Worm (Caenorhabditis elegans) whole organism, L2 larva: Measurements from ENCODE around the gene F48E8.4.

Source experiments
- C34F6.9 ChIP-seq: fragments of 150-350 bp; optimal IDR thresholded peaks from 2 replicates; lab custom pipeline; 2014; ENCODE audit warnings: missing biosample characterization, missing genetic modification characterization
- Y55F3AM.14 ChIP-seq: fragments of 200-800 bp; sonication (Bioruptor generic); optimal IDR thresholded peaks from 2 replicates; lab custom pipeline; 2018; ENCODE audit warnings: mild to moderate bottlenecking, missing genetic modification characterization, missing compliant biosample characterization
- alr-1 ChIP-seq: fragments of 150-350 bp; optimal IDR thresholded peaks from 2 replicates; lab custom pipeline; 2014; ENCODE audit warnings: missing biosample characterization, missing genetic modification characterization
- blmp-1 ChIP-seq: sonication (generic microtip); optimal IDR thresholded peaks from 2 replicates; lab custom pipeline; 2017; ENCODE audit warnings: missing genetic modification characterization, mild to moderate bottlenecking, missing compliant biosample characterization, antibody characterized with exemption, moderate library complexity; ENCODE audit not compliant: insufficient read depth
- ceh-82 ChIP-seq: fragments of 150-350 bp; optimal IDR thresholded peaks from 2 replicates; lab custom pipeline; 2014; ENCODE audit warnings: missing biosample characterization, missing genetic modification characterization
- crh-2 ChIP-seq: sonication (generic microtip); optimal IDR thresholded peaks from 2 replicates; lab custom pipeline; 2017; ENCODE audit warnings: missing biosample characterization, missing genetic modification characterization
- egl-27 ChIP-seq: sonication (generic microtip); optimal IDR thresholded peaks from 3 replicates; lab custom pipeline; 2017; ENCODE audit warnings: missing biosample characterization, missing genetic modification reagents, missing genetic modification characterization
- elt-1 ChIP-seq: fragments of 150-350 bp; optimal IDR thresholded peaks from 2 replicates; lab custom pipeline; 2014; ENCODE audit warnings: missing biosample characterization, missing genetic modification characterization
- fos-1 ChIP-seq: fragments of 150-350 bp; optimal IDR thresholded peaks from 2 replicates; lab custom pipeline; 2014; ENCODE audit warnings: missing biosample characterization, missing genetic modification characterization
- gmeb-1 ChIP-seq: fragments of 150-350 bp; optimal IDR thresholded peaks from 2 replicates; lab custom pipeline; 2014; ENCODE audit warnings: missing biosample characterization, missing genetic modification characterization
- lin-11 ChIP-seq: fragments of 150-350 bp; sonication (generic microtip); optimal IDR thresholded peaks from 2 replicates; lab custom pipeline; 2014; ENCODE audit warnings: missing biosample characterization, missing genetic modification characterization, inconsistent platforms, mixed read lengths
- lin-13 ChIP-seq: fragments of 150-350 bp; optimal IDR thresholded peaks from 2 replicates; lab custom pipeline; 2014; ENCODE audit warnings: missing biosample characterization, missing genetic modification reagents, missing genetic modification characterization
- lin-39 ChIP-seq: fragments of 150-350 bp; optimal IDR thresholded peaks from 2 replicates; lab custom pipeline; 2014; ENCODE audit warnings: missing biosample characterization, missing genetic modification reagents, missing genetic modification characterization
- lsy-2 ChIP-seq, 2 experiments: fragments of 150-350 bp in 1 of 2; sonication (generic microtip) in 1 of 2; optimal IDR thresholded peaks; 2 replicates each; lab custom pipeline; 2014 to 2017; ENCODE audit warnings: missing biosample characterization in 2 of 2, missing genetic modification characterization in 2 of 2
- mdl-1 ChIP-seq, 2 experiments: fragments of 150-350 bp in 1 of 2; sonication (generic microtip) in 1 of 2; optimal IDR thresholded peaks; 2 replicates each; lab custom pipeline; 2017; ENCODE audit warnings: missing biosample characterization in 2 of 2, missing genetic modification characterization in 2 of 2
- nhr-10 ChIP-seq: sonication (generic microtip); optimal IDR thresholded peaks from 2 replicates; lab custom pipeline; 2017; ENCODE audit warnings: missing biosample characterization, missing genetic modification characterization
- nhr-12 ChIP-seq: fragments of 150-350 bp; optimal IDR thresholded peaks from 2 replicates; lab custom pipeline; 2014; ENCODE audit warnings: missing biosample characterization, missing genetic modification characterization
- nhr-129 ChIP-seq: fragments of 150-350 bp; optimal IDR thresholded peaks from 2 replicates; lab custom pipeline; 2014; ENCODE audit warnings: missing biosample characterization, missing genetic modification characterization
- nhr-237 ChIP-seq: fragments of 150-350 bp; optimal IDR thresholded peaks from 2 replicates; lab custom pipeline; 2014; ENCODE audit warnings: missing biosample characterization, missing genetic modification characterization
- nhr-25 ChIP-seq: fragments of 150-350 bp; sonication (generic microtip); optimal IDR thresholded peaks from 3 replicates; lab custom pipeline; 2014; ENCODE audit warnings: missing biosample characterization, missing genetic modification characterization
- nhr-6 ChIP-seq: fragments of 150-350 bp; optimal IDR thresholded peaks from 2 replicates; lab custom pipeline; 2014; ENCODE audit warnings: missing biosample characterization, missing genetic modification characterization
- nhr-77 ChIP-seq: fragments of 150-350 bp; optimal IDR thresholded peaks from 2 replicates; lab custom pipeline; 2014; ENCODE audit warnings: missing biosample characterization, missing genetic modification characterization
- sem-4 ChIP-seq: fragments of 150-350 bp; optimal IDR thresholded peaks from 2 replicates; lab custom pipeline; 2014; ENCODE audit warnings: missing biosample characterization, missing genetic modification reagents, missing genetic modification characterization
- skn-1 ChIP-seq: sonication (generic microtip); optimal IDR thresholded peaks from 2 replicates; lab custom pipeline; 2017; ENCODE audit warnings: missing biosample characterization, missing genetic modification characterization
- sma-3 ChIP-seq: sonication (generic microtip); optimal IDR thresholded peaks from 2 replicates; lab custom pipeline; 2016; ENCODE audit warnings: missing genetic modification reagents, missing genetic modification characterization, missing compliant biosample characterization
- sma-9 ChIP-seq, 2 experiments: fragments of 150-350 bp in 1 of 2; sonication (generic microtip) in 1 of 2; optimal IDR thresholded peaks; 2 replicates each; lab custom pipeline; 2014 to 2016; ENCODE audit warnings: missing genetic modification characterization in 2 of 2, mild to moderate bottlenecking in 1 of 2, missing biosample characterization in 1 of 2, missing compliant biosample characterization in 1 of 2, missing genetic modification reagents in 1 of 2, moderate library complexity in 1 of 2
- unc-55 ChIP-seq: fragments of 150-350 bp; sonication (generic microtip); optimal IDR thresholded peaks from 3 replicates; lab custom pipeline; 2014; ENCODE audit warnings: missing biosample characterization, missing genetic modification reagents, missing genetic modification characterization
- unc-62 ChIP-seq: fragments of 150-350 bp; optimal IDR thresholded peaks from 2 replicates; lab custom pipeline; 2014; ENCODE audit warnings: missing biosample characterization, missing genetic modification reagents, missing genetic modification characterization
- ztf-1 ChIP-seq: fragments of 200-800 bp; sonication (Bioruptor generic); conservative IDR thresholded peaks from 2 replicates; pipeline ENCODE4 v1.3.6; 2022; ENCODE audit warnings: missing genetic modification characterization, missing compliant biosample characterization
- ztf-11 ChIP-seq: sonication (generic microtip); optimal IDR thresholded peaks from 2 replicates; lab custom pipeline; 2017; ENCODE audit warnings: missing biosample characterization, missing genetic modification characterization
- ztf-4 ChIP-seq: fragments of 150-350 bp; optimal IDR thresholded peaks from 2 replicates; lab custom pipeline; 2014; ENCODE audit warnings: missing biosample characterization, missing genetic modification characterization

F48E8.4 gene

DNA sequence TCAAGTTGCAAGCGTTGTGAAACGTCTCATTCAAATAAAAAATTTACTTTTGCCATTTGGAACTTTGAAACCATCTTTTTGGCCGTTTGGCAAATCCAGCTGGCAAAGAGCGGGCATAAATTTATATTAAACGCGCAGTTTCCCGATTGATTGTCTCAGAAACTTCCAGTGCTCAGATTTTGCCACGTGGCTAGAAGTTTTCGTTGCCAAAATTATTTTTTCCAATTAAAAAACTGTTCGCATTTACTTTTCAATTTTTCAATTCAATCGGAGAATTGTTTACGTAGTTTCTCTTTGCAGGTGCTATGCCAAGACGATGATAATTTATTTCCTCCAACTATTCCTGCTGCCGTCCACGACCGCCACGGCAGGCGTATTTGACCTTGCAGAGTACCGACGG, at the start of gene F48E8.4:
TSS of gene F48E8.4 (plus strand) at position 301 of the 400 bp plus-strand sequence.
- no peak for TF ChIP-seq nhr-12 (tag; lab: Kevin White, UChicago)
- no peak for TF ChIP-seq mdl-1 (tag; optimal IDR thresholded peaks at IDR 0.05; lab: Kevin White, UChicago)
- peak; percentile 54 for TF ChIP-seq nhr-25 (tag; lab: Kevin White, UChicago)
- TF ChIP-seq nhr-237 (tag; lab: Kevin White, UChicago), result no peak
- TF ChIP-seq gmeb-1 (tag; lab: Kevin White, UChicago), result no peak
- no peak for TF ChIP-seq unc-55 (GFP tag; lab: Kevin White, UChicago)
- no peak for TF ChIP-seq sma-3 (GFP tag; lab: Kevin White, UChicago)

DNA sequence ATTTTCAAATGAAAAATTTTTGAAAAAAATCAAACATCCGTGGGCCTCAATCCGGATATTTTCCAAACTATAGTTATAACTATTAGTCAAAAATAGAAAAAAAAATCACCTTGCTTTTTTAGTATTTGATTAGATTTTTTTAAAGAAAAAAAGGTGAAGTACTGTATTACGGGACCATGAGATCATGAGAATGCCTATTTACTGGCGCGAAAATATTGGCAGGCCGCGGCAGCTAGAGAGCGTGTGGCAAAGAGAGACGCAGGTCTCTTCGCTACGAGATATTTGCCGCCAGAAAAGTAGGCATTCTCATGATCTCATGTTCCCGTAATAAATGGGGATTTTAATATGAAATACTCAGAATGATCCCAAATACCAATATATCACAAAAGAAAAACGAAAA, 48.4 kb upstream of the F48E8.4 start:
- TF ChIP-seq ceh-82 (no peak), sma-3 (GFP tag; lab: Kevin White, UChicago) (no peak), fos-1 (no peak), ztf-1 (GFP tag; lab: Robert Waterston, UW) (no peak), sem-4 (tag; lab: Kevin White, UChicago) (no peak), nhr-25 (tag; lab: Kevin White, UChicago) (no peak), unc-62 (GFP tag; lab: Kevin White, UChicago) (no peak), nhr-6 (no peak), nhr-129 (tag; lab: Kevin White, UChicago) (no peak), nhr-237 (tag; lab: Kevin White, UChicago) (no peak), ztf-4 (tag; lab: Kevin White, UChicago) (no peak), skn-1 (tag; lab: Kevin White, UChicago) (no peak), nhr-77 (no peak), lin-13 (GFP tag; lab: Kevin White, UChicago) (no peak), egl-27 (no peak)

DNA sequence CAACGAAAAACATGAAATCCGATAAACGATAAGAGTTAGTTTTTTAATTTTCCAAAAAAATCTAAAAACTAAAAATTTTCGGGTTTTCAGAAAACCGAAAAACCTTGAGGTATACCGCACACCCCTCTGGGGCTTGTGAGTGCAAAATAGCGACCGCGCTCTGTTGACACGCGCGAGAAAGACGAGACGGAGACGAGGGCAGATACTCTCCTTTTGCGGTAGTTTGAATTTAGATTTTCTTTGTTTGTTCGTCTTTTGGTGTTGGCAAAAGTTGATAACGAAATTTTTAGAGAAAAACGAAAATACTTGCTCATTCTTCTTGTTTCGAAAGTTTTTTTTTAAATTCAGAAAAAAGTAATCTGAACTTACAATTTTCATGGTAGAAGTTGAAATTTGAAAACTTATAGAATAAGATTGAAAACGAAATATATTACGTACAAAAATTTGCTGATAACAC, 47.7 kb upstream of the F48E8.4 start, which contains the start of the genes W03A5.2 and Y32H12A.8:
TSS of gene W03A5.2 (plus strand) at position 407 of the 457 bp plus-strand sequence.
TSS of gene Y32H12A.8 (minus strand) at position 410 of the 457 bp plus-strand sequence.
- TF ChIP-seq nhr-129 (tag; lab: Kevin White, UChicago) (peak; percentile 43), gmeb-1 (tag; lab: Kevin White, UChicago) (peak; percentile 80), mdl-1 (tag; optimal IDR thresholded peaks at IDR 0.05; lab: Kevin White, UChicago) (no peak), unc-62 (GFP tag; lab: Kevin White, UChicago) (no peak), unc-55 (GFP tag; lab: Kevin White, UChicago) (peak; percentile 76), crh-2 (tag; lab: Kevin White, UChicago) (peak; percentile 26), nhr-77 (no peak), nhr-237 (tag; lab: Kevin White, UChicago) (no peak), blmp-1 (tag; lab: Kevin White, UChicago) (no peak), ztf-1 (GFP tag; lab: Robert Waterston, UW) (no peak), nhr-10 (tag; lab: Kevin White, UChicago) (no peak), lin-39 (tag; lab: Kevin White, UChicago) (no peak), C34F6.9 (tag; lab: Kevin White, UChicago) (peak; percentile 16), lsy-2 (tag; optimal IDR thresholded peaks at IDR 0.05; lab: Kevin White, UChicago) (peak in 1 of 2 experiments; percentile 71), lin-11 (tag; lab: Kevin White, UChicago) (peak; percentile 10), lin-13 (GFP tag; lab: Kevin White, UChicago) (no peak)

DNA sequence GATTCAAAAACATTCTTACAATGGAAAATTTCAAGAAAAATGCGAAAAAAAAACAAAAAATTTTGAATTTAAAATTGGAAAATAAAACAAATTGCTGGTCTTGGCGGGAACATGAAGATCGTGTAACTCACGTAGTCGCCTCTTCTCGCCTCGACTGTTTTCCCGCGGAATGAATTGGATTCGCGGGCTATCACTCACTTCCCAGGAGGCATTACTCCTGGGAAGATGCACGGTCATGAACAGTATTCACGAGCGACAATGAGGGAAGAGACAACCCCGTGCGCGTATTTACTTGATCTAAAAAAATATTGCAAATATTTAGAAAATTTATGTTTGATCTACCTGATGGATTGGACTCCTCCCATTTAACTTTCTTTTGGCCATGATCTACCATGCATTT, 47.1 kb upstream of the F48E8.4 start:
- no peak for TF ChIP-seq nhr-6
- TF ChIP-seq ztf-11 (tag; lab: Kevin White, UChicago), result no peak
- no peak for TF ChIP-seq unc-55 (GFP tag; lab: Kevin White, UChicago)
- no peak for TF ChIP-seq Y55F3AM.14
- TF ChIP-seq ceh-82, result no peak
- TF ChIP-seq skn-1 (tag; lab: Kevin White, UChicago), result no peak
- TF ChIP-seq gmeb-1 (tag; lab: Kevin White, UChicago), result no peak
- no peak for TF ChIP-seq nhr-77
- no peak for TF ChIP-seq alr-1 (tag; lab: Kevin White, UChicago)
- TF ChIP-seq sma-9 (GFP tag; optimal IDR thresholded peaks at IDR 0.05; lab: Kevin White, UChicago), result no peak
- no peak for TF ChIP-seq sma-9 (tag; optimal IDR thresholded peaks at IDR 0.05; lab: Kevin White, UChicago)
- TF ChIP-seq ztf-1 (GFP tag; lab: Robert Waterston, UW), result no peak
- no peak for TF ChIP-seq nhr-12 (tag; lab: Kevin White, UChicago)
- TF ChIP-seq elt-1 (tag; lab: Kevin White, UChicago), result no peak
- no peak for TF ChIP-seq nhr-129 (tag; lab: Kevin White, UChicago)
- no peak for TF ChIP-seq nhr-10 (tag; lab: Kevin White, UChicago)
- no peak for TF ChIP-seq sma-3 (GFP tag; lab: Kevin White, UChicago)
